Worm (Caenorhabditis elegans): ENCODE data around the gene srg-13.

srg-13 gene

DNA sequence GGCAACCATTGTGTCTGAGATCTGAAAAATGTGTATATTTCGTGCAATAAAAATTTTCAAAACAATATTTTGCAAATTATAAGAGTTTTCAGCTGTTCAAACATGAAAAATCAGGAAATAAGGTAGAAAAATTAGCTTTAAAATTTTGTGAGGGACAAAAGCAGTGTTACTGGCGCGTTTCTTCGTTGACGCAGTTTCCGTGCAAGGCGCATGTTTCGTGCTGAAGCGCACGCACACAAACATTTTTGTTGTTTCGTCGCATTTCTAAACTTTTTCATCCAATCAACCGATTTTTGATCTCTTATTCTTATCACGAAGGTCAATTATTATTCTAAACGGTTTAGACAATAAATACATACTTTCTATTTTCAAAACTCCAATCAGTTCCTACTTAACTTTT, 21.2 kb downstream of the srg-13 start, which contains the start of gene nifk-1:
nifk-1 (minus strand) TSS at position 27 of the 400 bp plus-strand sequence.
- TF ChIP-seq zip-8 (tag; optimal IDR thresholded peaks at IDR 0.05) (no peak), drap-1 (GFP tag; optimal IDR thresholded peaks at IDR 0.05) (no peak), nhr-237 (tag; optimal IDR thresholded peaks at IDR 0.05) (peak; percentile 7), lsy-2 (tag; optimal IDR thresholded peaks at IDR 0.05) (peak; percentile 55), mep-1 (tag; optimal IDR thresholded peaks at IDR 0.05) (peak; percentile 74)

- no peak for TF ChIP-seq unc-62 (GFP tag; optimal IDR thresholded peaks at IDR 0.05)
- no peak for TF ChIP-seq blmp-1 (tag; optimal IDR thresholded peaks at IDR 0.05)
- no peak for TF ChIP-seq ham-2 (GFP tag; optimal IDR thresholded peaks at IDR 0.05)
- TF ChIP-seq flh-1 (GFP tag; optimal IDR thresholded peaks at IDR 0.05): no peak
- no peak for TF ChIP-seq lsy-2 (tag; optimal IDR thresholded peaks at IDR 0.05)
- TF ChIP-seq elt-1 (tag; optimal IDR thresholded peaks at IDR 0.05; ENCODE audit: borderline replicate concordance, insufficient read depth): no peak
- TF ChIP-seq sptf-1 (tag; optimal IDR thresholded peaks at IDR 0.05): no peak
- no peak for TF ChIP-seq lin-13 (tag; optimal IDR thresholded peaks at IDR 0.05)
- TF ChIP-seq ceh-43 (GFP tag; optimal IDR thresholded peaks at IDR 0.05): no peak
- TF ChIP-seq nhr-237 (tag; optimal IDR thresholded peaks at IDR 0.05): no peak
- TF ChIP-seq drap-1 (GFP tag; optimal IDR thresholded peaks at IDR 0.05): no peak
- no peak for TF ChIP-seq nhr-12 (tag; optimal IDR thresholded peaks at IDR 0.05)
- TF ChIP-seq nhr-76 (tag; optimal IDR thresholded peaks at IDR 0.05): no peak
- no peak for TF ChIP-seq ces-1 (GFP tag; optimal IDR thresholded peaks at IDR 0.05)
- TF ChIP-seq snpc-4 (tag; optimal IDR thresholded peaks at IDR 0.05): no peak
- no peak for TF ChIP-seq lin-32 (GFP tag; optimal IDR thresholded peaks at IDR 0.05)
- no peak for TF ChIP-seq unc-39 (tag; optimal IDR thresholded peaks at IDR 0.05)
These were observed 21.6 kb downstream of the srg-13 start, which contains the start of gene T04A8.8 for ce11 chrIII:4693695-4694094. Gene T04A8.8, plus strand, starts transcription at chrIII:4693995.

DNA sequence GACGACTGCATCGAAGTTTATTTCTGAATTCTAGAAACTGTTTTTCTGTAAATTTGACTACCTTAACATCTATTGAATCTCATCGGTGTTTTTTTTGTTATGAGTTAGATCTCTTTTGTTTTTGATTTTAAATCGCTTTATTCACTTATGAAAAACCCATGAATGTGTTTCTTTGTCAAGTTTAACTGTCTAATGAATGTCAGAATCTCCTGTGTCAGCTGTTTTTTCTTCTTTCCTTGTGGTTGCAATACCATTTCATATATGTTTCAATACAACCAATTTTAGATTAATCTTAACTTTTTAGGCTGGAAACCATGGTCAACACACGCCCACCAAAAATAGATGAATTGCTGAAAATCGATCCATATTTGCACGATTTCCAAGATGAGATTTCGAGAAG, 23.0 kb downstream of the srg-13 start, which contains the start of gene T04A8.7:
T04A8.7 (plus strand) TSS at position 301 of the 400 bp plus-strand sequence.
- TF ChIP-seq hlh-1 (tag; optimal IDR thresholded peaks at IDR 0.05) (no peak), unc-39 (tag; optimal IDR thresholded peaks at IDR 0.05) (no peak), snpc-4 (tag; optimal IDR thresholded peaks at IDR 0.05) (no peak), ceh-39 (tag; optimal IDR thresholded peaks at IDR 0.05) (no peak), unc-120 (tag; optimal IDR thresholded peaks at IDR 0.05; ENCODE audit: poor library complexity, severe bottlenecking) (no peak), mep-1 (tag; optimal IDR thresholded peaks at IDR 0.05) (no peak), lin-32 (GFP tag; optimal IDR thresholded peaks at IDR 0.05) (no peak), blmp-1 (tag; optimal IDR thresholded peaks at IDR 0.05) (no peak), ces-1 (GFP tag; optimal IDR thresholded peaks at IDR 0.05) (no peak), nhr-2 (tag; optimal IDR thresholded peaks at IDR 0.05) (no peak), sem-2 (GFP tag; optimal IDR thresholded peaks at IDR 0.05) (no peak)

DNA sequence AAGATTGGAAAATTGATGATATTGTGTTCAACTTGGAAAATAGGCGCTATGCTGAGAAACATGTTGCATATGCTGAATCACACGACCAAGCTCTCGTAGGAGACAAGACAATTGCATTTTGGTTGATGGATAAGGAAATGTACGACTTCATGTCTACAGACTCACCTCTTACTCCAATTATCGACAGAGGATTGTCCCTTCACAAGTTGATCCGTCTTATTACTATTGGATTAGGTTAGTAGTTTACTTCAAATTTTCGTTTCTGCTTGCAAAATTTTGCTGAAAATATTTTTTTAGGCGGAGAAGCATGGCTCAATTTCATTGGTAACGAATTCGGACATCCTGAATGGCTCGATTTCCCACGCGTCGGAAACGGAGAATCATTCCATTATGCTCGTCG, 24.9 kb downstream of the srg-13 start:
- TF ChIP-seq unc-120 (tag; optimal IDR thresholded peaks at IDR 0.05; ENCODE audit: poor library complexity, severe bottlenecking) (no peak), snpc-4 (tag; optimal IDR thresholded peaks at IDR 0.05) (no peak), flh-1 (GFP tag; optimal IDR thresholded peaks at IDR 0.05) (no peak), hlh-1 (tag; optimal IDR thresholded peaks at IDR 0.05) (no peak), blmp-1 (tag; optimal IDR thresholded peaks at IDR 0.05) (no peak)

DNA sequence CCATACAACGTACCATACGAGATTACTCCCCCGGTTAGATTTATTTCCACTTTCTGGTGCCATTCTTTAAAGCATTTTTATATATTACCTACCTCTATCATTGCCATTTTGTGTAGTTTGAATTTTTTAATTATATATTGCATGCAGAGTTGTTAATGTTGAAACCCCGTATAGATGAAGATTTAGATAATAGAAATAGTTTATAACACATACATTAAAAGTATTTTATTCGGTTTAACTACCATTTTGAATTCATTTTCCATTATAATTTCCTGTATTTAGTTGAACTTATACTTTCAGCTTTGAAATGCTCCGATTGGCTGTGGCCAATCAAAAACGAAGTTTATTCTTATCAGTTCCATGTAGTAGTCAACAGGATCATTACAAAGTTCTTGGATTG, 25.8 kb downstream of the srg-13 start, which contains the start of gene dnj-18:
dnj-18 (plus strand) TSS at position 301 of the 400 bp plus-strand sequence.
- no peak for TF ChIP-seq hlh-1 (tag; optimal IDR thresholded peaks at IDR 0.05)
- no peak for TF ChIP-seq nhr-237 (tag; optimal IDR thresholded peaks at IDR 0.05)
- TF ChIP-seq unc-39 (tag; optimal IDR thresholded peaks at IDR 0.05): no peak
- no peak for TF ChIP-seq lsy-2 (tag; optimal IDR thresholded peaks at IDR 0.05)
- no peak for TF ChIP-seq unc-62 (GFP tag; optimal IDR thresholded peaks at IDR 0.05)
- TF ChIP-seq nhr-12 (tag; optimal IDR thresholded peaks at IDR 0.05): no peak
- TF ChIP-seq mls-2 (tag; optimal IDR thresholded peaks at IDR 0.05): no peak
- no peak for TF ChIP-seq elt-3 (tag; optimal IDR thresholded peaks at IDR 0.05)

DNA sequence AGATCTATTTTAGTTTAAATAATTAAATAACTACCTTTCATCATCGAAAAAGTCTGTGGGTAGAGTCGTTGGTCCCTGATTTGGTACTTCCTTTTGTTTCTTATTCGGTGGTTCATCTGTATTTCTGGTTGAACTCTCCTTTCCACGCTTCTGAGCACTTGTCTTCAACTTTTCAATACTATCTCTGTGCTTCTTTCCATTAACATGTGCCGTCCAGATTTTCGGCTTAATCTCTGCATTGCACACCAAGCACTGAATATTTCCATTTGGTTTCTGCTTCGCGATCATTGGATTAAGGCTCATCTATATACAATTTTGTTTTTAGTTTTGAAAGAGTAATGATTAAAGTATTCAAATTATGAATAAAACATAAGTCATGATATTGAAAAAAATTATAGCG, 27.9 kb downstream of the srg-13 start, which contains the start of gene sel-13:
sel-13 (minus strand) TSS at position 303 of the 400 bp plus-strand sequence.
- TF ChIP-seq blmp-1 (tag; optimal IDR thresholded peaks at IDR 0.05) (no peak), nhr-12 (tag; optimal IDR thresholded peaks at IDR 0.05) (no peak), sem-2 (GFP tag; optimal IDR thresholded peaks at IDR 0.05) (no peak), flh-1 (GFP tag; optimal IDR thresholded peaks at IDR 0.05) (no peak), mls-2 (tag; optimal IDR thresholded peaks at IDR 0.05) (no peak), elt-3 (tag; optimal IDR thresholded peaks at IDR 0.05) (no peak), unc-120 (tag; optimal IDR thresholded peaks at IDR 0.05; ENCODE audit: poor library complexity, severe bottlenecking) (no peak), pha-4 (tag; optimal IDR thresholded peaks at IDR 0.05) (no peak)
